Fruit fly (Drosophila melanogaster) whole organism: ENCODE data around the gene Strump.

Experiments
- CG8478 ChIP-seq: fragments of >200 bp; optimal IDR thresholded peaks from 2 replicates; lab custom pipeline; 2018; ENCODE audit warnings: inconsistent platforms
- Dll ChIP-seq: fragments of >200 bp; optimal IDR thresholded peaks from 2 replicates; lab custom pipeline; 2017
- pan ChIP-seq: fragments of >200 bp; optimal IDR thresholded peaks from 2 replicates; lab custom pipeline; 2017
- psq ChIP-seq: fragments of >200 bp; optimal IDR thresholded peaks from 2 replicates; lab custom pipeline; 2017

DNA sequence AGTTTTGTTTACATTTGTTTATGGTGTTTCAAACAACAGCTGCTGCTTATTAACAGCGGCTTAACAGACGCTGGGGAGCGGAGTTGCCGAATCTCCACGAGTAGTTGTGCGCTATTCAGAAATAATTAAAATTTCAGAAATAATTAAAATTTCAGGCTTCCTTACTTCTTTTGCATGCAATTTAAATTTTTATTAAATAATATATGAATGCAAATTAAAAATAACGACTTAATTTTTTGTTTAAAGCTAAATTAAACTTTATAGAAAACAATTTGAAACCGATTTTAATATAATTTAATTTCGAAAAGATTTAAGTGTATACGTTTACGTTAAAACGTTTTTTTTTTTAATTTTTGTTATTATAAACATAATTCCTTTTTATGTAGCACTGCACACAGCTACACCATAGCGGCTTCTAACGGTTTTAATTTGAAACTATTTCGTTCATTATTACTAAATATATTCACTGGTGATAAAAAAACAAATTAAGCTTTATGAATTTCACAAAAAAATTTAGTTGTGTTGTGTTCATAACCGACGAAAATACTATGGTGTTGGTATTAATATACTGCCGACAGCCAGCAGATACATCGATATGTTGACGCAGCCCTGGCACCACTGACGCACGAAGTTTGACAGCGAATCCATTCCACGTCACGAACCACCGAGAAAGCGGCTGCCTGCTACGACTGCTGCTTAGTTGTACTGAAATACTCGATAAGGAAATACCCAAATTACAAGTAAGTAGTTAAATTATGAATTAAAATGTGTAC, 7.4 kb downstream of the Strump start, which contains the start of gene SsRbeta:
- no peak for TF ChIP-seq pan
- TF ChIP-seq CG8478 (lab: Kevin White, UChicago), result no peak
- TF ChIP-seq psq (lab: Kevin White, UChicago), result no peak
- TF ChIP-seq Dll, result no peak
